Fruit fly (Drosophila melanogaster): ENCODE data around the gene tsg.

Gene tsg

dm6 chrX:12013098-12013493, 24.3 kb upstream of the tsg start:
- TF ChIP-seq Dll (optimal IDR thresholded peaks at IDR 0.05) (no peak), EcR (GFP tag; optimal IDR thresholded peaks at IDR 0.05) (no peak), psq (optimal IDR thresholded peaks at IDR 0.05) (no peak), pan (optimal IDR thresholded peaks at IDR 0.05) (no peak), usp (GFP tag; optimal IDR thresholded peaks at IDR 0.05) (no peak), CG8478 (optimal IDR thresholded peaks at IDR 0.05) (no peak)

- TF ChIP-seq CG8478 (optimal IDR thresholded peaks at IDR 0.05) (no peak), EcR (GFP tag; optimal IDR thresholded peaks at IDR 0.05) (no peak), pan (optimal IDR thresholded peaks at IDR 0.05) (no peak), psq (optimal IDR thresholded peaks at IDR 0.05) (no peak)
These were observed 23.7 kb upstream of the tsg start, which contains the start of the genes CG1492 and regucalcin for dm6 chrX:12012149-12013097. Gene CG1492 (minus strand): TSS chrX:12012211. Gene regucalcin (plus strand): TSS chrX:12012377.

dm6 chrX:12007593-12007992, 18.8 kb upstream of the tsg start:
- TF ChIP-seq pan (optimal IDR thresholded peaks at IDR 0.05), result no peak
- no peak for TF ChIP-seq CG8478 (optimal IDR thresholded peaks at IDR 0.05)
- no peak for TF ChIP-seq Dll (optimal IDR thresholded peaks at IDR 0.05)
- no peak for TF ChIP-seq usp (GFP tag; optimal IDR thresholded peaks at IDR 0.05)
- TF ChIP-seq psq (optimal IDR thresholded peaks at IDR 0.05), result no peak

- no peak for TF ChIP-seq CG8478 (optimal IDR thresholded peaks at IDR 0.05)
- TF ChIP-seq psq (optimal IDR thresholded peaks at IDR 0.05), result no peak
- peak; percentile 55 for TF ChIP-seq Dll (optimal IDR thresholded peaks at IDR 0.05)
- no peak for TF ChIP-seq pan (optimal IDR thresholded peaks at IDR 0.05)
- TF ChIP-seq usp (GFP tag; optimal IDR thresholded peaks at IDR 0.05), result no peak
These were observed 18.1 kb upstream of the tsg start, which contains the start of gene CG1806 for dm6 chrX:12006678-12007441. Gene CG1806 (plus strand): TSS chrX:12007176.

dm6 chrX:12004395-12004768, 15.6 kb upstream of the tsg start:
- TF ChIP-seq usp (GFP tag; optimal IDR thresholded peaks at IDR 0.05), result no peak
- TF ChIP-seq psq (optimal IDR thresholded peaks at IDR 0.05), result no peak
- no peak for TF ChIP-seq EcR (GFP tag; optimal IDR thresholded peaks at IDR 0.05)
- TF ChIP-seq CG8478 (optimal IDR thresholded peaks at IDR 0.05), result no peak
- no peak for TF ChIP-seq pan (optimal IDR thresholded peaks at IDR 0.05)
- no peak for TF ChIP-seq Dll (optimal IDR thresholded peaks at IDR 0.05)

dm6 chrX:12003437-12004394, 15.0 kb upstream of the tsg start, which contains the start of gene fw:
Gene fw (minus strand): TSS chrX:12003914.
- no peak for TF ChIP-seq usp (GFP tag; optimal IDR thresholded peaks at IDR 0.05)
- no peak for TF ChIP-seq pan (optimal IDR thresholded peaks at IDR 0.05)
- no peak for TF ChIP-seq CG8478 (optimal IDR thresholded peaks at IDR 0.05)
- TF ChIP-seq EcR (GFP tag; optimal IDR thresholded peaks at IDR 0.05), result no peak
- no peak for TF ChIP-seq Dll (optimal IDR thresholded peaks at IDR 0.05)
- no peak for TF ChIP-seq psq (optimal IDR thresholded peaks at IDR 0.05)

dm6 chrX:12001005-12001404, 12.3 kb upstream of the tsg start:
- TF ChIP-seq Dll (optimal IDR thresholded peaks at IDR 0.05) (no peak), psq (optimal IDR thresholded peaks at IDR 0.05) (no peak), CG8478 (optimal IDR thresholded peaks at IDR 0.05) (no peak), pan (optimal IDR thresholded peaks at IDR 0.05) (no peak), usp (GFP tag; optimal IDR thresholded peaks at IDR 0.05) (no peak), EcR (GFP tag; optimal IDR thresholded peaks at IDR 0.05) (no peak)

- no peak for TF ChIP-seq usp (GFP tag; optimal IDR thresholded peaks at IDR 0.05)
- no peak for TF ChIP-seq CG8478 (optimal IDR thresholded peaks at IDR 0.05)
- TF ChIP-seq EcR (GFP tag; optimal IDR thresholded peaks at IDR 0.05), result no peak
- no peak for TF ChIP-seq pan (optimal IDR thresholded peaks at IDR 0.05)
- no peak for TF ChIP-seq Dll (optimal IDR thresholded peaks at IDR 0.05)
- TF ChIP-seq psq (optimal IDR thresholded peaks at IDR 0.05), result no peak
These were observed 11.3 kb upstream of the tsg start for dm6 chrX:11999974-12000618.

- TF ChIP-seq Dll (optimal IDR thresholded peaks at IDR 0.05), result no peak
- TF ChIP-seq psq (optimal IDR thresholded peaks at IDR 0.05), result no peak
- TF ChIP-seq EcR (GFP tag; optimal IDR thresholded peaks at IDR 0.05), result no peak
- TF ChIP-seq pan (optimal IDR thresholded peaks at IDR 0.05), result no peak
- no peak for TF ChIP-seq usp (GFP tag; optimal IDR thresholded peaks at IDR 0.05)
- TF ChIP-seq CG8478 (optimal IDR thresholded peaks at IDR 0.05), result no peak
These were observed 4.5 kb upstream of the tsg start for dm6 chrX:11993279-11993678.

- no peak for TF ChIP-seq CG8478 (optimal IDR thresholded peaks at IDR 0.05)
- no peak for TF ChIP-seq psq (optimal IDR thresholded peaks at IDR 0.05)
- TF ChIP-seq pan (optimal IDR thresholded peaks at IDR 0.05), result no peak
- no peak for TF ChIP-seq EcR (GFP tag; optimal IDR thresholded peaks at IDR 0.05)
- no peak for TF ChIP-seq Dll (optimal IDR thresholded peaks at IDR 0.05)
- no peak for TF ChIP-seq usp (GFP tag; optimal IDR thresholded peaks at IDR 0.05)
These were observed 3.9 kb upstream of the tsg start, which contains the start of gene CG18130 for dm6 chrX:11992668-11993067. Gene CG18130 (minus strand): TSS chrX:11992768.

All from whole organism.